Worm (Caenorhabditis elegans): ENCODE data around the gene best-5.
A peak's percentile ranks its signal among the peaks of the same experiment; 100 is the strongest.

The best-5 gene

DNA sequence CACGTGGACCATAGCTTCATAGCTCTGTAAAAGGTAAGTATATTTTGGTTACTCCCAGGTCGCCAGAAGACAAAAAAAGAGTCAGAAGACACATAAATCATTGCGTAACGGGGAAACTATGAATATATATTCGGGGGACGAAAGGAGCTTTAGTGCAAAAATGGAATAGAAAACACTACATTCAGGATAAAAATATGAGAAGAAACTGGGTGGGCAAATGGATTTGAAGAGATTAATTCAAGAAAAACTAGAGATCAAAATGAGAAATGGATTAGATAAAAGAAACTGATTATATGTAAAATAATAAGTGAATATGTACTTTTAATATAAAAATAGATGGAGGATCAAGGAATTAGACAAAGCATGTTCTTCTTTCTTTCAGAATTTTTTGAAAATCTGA is 37.4 kb upstream of the best-5 start, which contains the start of gene C07A9.12:
TSS of gene C07A9.12 (minus strand) at position 101 of the 400 bp plus-strand sequence.
- TF ChIP-seq aly-1 (tag; optimal IDR thresholded peaks at IDR 0.05) (no peak), B0310.2 (tag; optimal IDR thresholded peaks at IDR 0.05) (no peak)

DNA sequence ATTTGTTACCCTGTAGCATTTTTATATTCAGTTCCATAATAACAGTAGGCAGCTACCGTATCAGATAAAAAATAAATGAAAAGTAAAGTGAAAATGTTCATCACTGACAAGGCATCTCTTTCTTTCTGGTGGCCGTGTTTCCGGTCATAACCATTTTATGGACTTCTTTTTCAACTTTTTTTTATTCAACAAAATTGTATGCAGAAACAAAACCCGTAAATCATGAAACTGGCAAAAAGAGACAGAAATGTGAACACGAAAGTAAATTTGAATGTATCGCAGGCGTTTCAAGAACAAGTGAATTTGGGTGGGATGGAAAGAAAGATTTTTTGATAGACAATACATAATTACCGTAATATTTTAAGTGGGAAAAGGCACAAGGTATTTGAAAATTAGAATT is 35.1 kb upstream of the best-5 start, which contains the start of gene clec-162:
TSS of gene clec-162 (minus strand) at position 101 of the 400 bp plus-strand sequence.
- no peak for TF ChIP-seq sea-1 (GFP tag; conservative IDR thresholded peaks at IDR 0.05)
- no peak for TF ChIP-seq tbx-37 (GFP tag; conservative IDR thresholded peaks at IDR 0.05)
- TF ChIP-seq hnd-1 (tag; optimal IDR thresholded peaks at IDR 0.05) = no peak
- TF ChIP-seq B0310.2 (tag; optimal IDR thresholded peaks at IDR 0.05) = no peak
- no peak for TF ChIP-seq aly-1 (tag; optimal IDR thresholded peaks at IDR 0.05)
- no peak for TF ChIP-seq ceh-36 (tag; optimal IDR thresholded peaks at IDR 0.05)
- no peak for TF ChIP-seq hmg-4 (GFP tag; optimal IDR thresholded peaks at IDR 0.05)
- TF ChIP-seq F13C5.2 (tag; optimal IDR thresholded peaks at IDR 0.05) = no peak
- TF ChIP-seq tra-4 (tag; optimal IDR thresholded peaks at IDR 0.05) = no peak
- no peak for TF ChIP-seq pes-1 (GFP tag; IDR thresholded peaks at IDR 0.05)
- TF ChIP-seq ceh-13 (GFP tag; optimal IDR thresholded peaks at IDR 0.05) = no peak
- TF ChIP-seq tbx-11 (GFP tag; IDR thresholded peaks at IDR 0.05) = no peak
- no peak for TF ChIP-seq hmbx-1 (tag; optimal IDR thresholded peaks at IDR 0.05)
- no peak for TF ChIP-seq flt-1 (GFP tag; IDR thresholded peaks at IDR 0.05)
- no peak for TF ChIP-seq ets-7 (tag; optimal IDR thresholded peaks at IDR 0.05)
- no peak for TF ChIP-seq scrt-1 (GFP tag; IDR thresholded peaks at IDR 0.05)

DNA sequence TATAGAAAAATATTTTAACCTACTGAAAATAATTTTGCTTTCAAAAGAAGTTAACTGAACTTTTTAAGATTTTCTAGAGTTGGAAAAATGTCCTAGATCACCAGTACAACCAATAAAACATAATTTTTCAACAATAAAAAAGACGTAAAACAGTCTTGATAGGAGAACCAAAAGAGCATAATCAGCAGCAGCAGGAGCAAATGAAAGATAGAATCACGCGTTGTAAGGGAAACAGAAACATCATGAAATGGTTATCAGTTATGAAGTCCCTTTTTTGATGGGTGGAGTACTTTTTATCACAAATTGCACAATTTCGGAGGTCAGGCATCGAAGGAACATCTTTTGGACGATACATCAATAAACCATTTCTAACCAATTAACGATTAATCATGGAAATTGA is 31.9 kb upstream of the best-5 start:
- no peak for TF ChIP-seq F13C5.2 (tag; optimal IDR thresholded peaks at IDR 0.05)

DNA sequence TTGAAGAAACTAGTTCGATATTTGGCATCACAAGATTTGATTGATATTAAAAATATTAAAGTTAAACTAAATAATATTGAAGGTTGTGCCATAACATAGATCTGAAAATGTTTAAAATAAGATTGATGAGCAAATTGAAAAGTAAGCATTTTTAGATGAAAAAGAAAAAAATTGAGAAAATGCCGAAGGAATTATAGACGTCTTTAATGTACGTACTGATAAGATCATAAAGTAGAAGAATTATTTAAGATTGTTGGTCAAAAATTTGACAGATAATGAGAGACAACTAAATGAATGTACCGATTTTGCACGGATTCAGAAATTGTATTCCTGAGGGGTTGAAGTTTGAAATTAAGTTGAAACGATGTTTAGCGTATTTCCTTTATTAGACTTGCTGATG is 30.1 kb upstream of the best-5 start, which contains the start of gene ncx-7:
TSS of gene ncx-7 (minus strand) at position 101 of the 400 bp plus-strand sequence.
- no peak for TF ChIP-seq ets-7 (tag; optimal IDR thresholded peaks at IDR 0.05)
- TF ChIP-seq F13C5.2 (tag; optimal IDR thresholded peaks at IDR 0.05) = no peak
- TF ChIP-seq aly-1 (tag; optimal IDR thresholded peaks at IDR 0.05) = no peak
- TF ChIP-seq ama-1 (optimal IDR thresholded peaks at IDR 0.05) = no peak
- TF ChIP-seq tbx-37 (GFP tag; conservative IDR thresholded peaks at IDR 0.05) = no peak
- TF ChIP-seq B0310.2 (tag; optimal IDR thresholded peaks at IDR 0.05) = no peak
- TF ChIP-seq tra-4 (tag; optimal IDR thresholded peaks at IDR 0.05) = no peak
- no peak for TF ChIP-seq pes-1 (GFP tag; IDR thresholded peaks at IDR 0.05)
- TF ChIP-seq scrt-1 (GFP tag; IDR thresholded peaks at IDR 0.05) = no peak
- TF ChIP-seq ceh-13 (GFP tag; optimal IDR thresholded peaks at IDR 0.05) = no peak
- TF ChIP-seq hnd-1 (tag; optimal IDR thresholded peaks at IDR 0.05) = no peak
- no peak for TF ChIP-seq tbx-11 (GFP tag; IDR thresholded peaks at IDR 0.05)
- no peak for TF ChIP-seq sea-1 (GFP tag; conservative IDR thresholded peaks at IDR 0.05)
- TF ChIP-seq ceh-36 (tag; optimal IDR thresholded peaks at IDR 0.05) = no peak
- no peak for TF ChIP-seq hmbx-1 (tag; optimal IDR thresholded peaks at IDR 0.05)

DNA sequence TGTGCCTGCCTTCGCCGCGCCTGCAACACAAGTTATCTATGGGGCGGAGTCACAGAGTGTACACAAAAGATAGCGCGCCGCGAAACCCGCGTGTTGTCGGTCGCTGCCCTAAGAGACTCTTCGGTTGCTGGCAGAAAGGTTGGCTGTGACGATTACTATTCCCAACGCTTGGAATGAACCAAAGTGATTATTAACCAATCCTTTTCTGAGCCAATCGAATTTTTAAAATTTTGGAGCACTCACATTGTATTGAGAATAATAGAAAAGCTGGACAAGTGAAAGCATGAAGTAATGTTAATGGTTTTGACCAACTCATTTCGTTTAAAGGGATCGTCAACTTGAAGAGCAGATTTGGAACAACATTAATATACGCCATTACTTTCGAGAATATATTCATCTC is 27.2 kb upstream of the best-5 start:
- no peak for TF ChIP-seq ets-7 (tag; optimal IDR thresholded peaks at IDR 0.05)
- TF ChIP-seq ama-1 (optimal IDR thresholded peaks at IDR 0.05) = peak; percentile 57
- no peak for TF ChIP-seq tra-4 (tag; optimal IDR thresholded peaks at IDR 0.05)
- TF ChIP-seq aly-1 (tag; optimal IDR thresholded peaks at IDR 0.05) = no peak
- no peak for TF ChIP-seq hmg-4 (GFP tag; optimal IDR thresholded peaks at IDR 0.05)
- TF ChIP-seq F13C5.2 (tag; optimal IDR thresholded peaks at IDR 0.05) = no peak

DNA sequence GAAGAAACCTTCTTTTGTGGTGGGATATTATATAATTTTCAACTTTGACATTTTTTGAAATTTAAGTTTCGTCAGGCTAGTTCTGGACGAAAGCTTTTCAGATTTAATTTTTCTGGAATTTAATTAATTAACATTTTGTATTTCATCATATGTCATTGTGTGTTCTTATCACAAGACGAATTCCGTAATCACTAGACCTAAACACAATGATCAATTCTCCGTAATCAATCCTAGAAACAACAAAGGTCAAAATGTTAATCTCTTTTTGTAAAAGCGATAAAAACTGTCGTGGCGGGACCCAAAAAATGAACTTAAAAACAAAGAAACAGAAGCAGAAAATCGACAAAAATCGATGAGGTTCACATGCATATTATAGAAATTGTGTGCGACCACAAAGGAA is 24.7 kb upstream of the best-5 start:
- TF ChIP-seq ceh-13 (GFP tag; optimal IDR thresholded peaks at IDR 0.05) (no peak), tbx-11 (GFP tag; IDR thresholded peaks at IDR 0.05) (no peak), sea-1 (GFP tag; conservative IDR thresholded peaks at IDR 0.05) (no peak), B0310.2 (tag; optimal IDR thresholded peaks at IDR 0.05) (no peak), tra-4 (tag; optimal IDR thresholded peaks at IDR 0.05) (no peak), pes-1 (GFP tag; IDR thresholded peaks at IDR 0.05) (no peak), hmbx-1 (tag; optimal IDR thresholded peaks at IDR 0.05) (no peak), hmg-4 (GFP tag; optimal IDR thresholded peaks at IDR 0.05) (no peak), F13C5.2 (tag; optimal IDR thresholded peaks at IDR 0.05) (no peak), ama-1 (optimal IDR thresholded peaks at IDR 0.05) (no peak), aly-1 (tag; optimal IDR thresholded peaks at IDR 0.05) (no peak)

DNA sequence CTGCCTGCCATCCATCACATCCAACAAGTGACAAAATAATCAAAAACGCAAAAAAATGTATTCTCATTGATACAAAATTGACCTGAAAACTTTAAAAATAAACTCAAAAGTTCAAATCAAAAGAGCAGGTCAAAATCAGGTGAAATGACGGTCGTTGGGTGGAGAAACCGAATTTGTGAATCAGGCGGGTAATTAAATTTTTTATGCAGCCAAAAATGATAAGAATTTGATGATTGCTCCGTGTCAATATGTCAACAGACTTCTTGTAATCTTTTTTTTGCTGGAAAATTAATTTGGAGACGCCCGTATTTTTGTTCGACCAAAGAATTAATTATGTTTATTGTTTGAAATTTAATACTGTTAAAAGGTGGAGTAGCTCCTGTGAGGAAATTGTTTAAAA is 23.8 kb upstream of the best-5 start, which contains the start of gene ncx-6:
TSS of gene ncx-6 (minus strand) at position 88 of the 400 bp plus-strand sequence.
- no peak for TF ChIP-seq ets-7 (tag; optimal IDR thresholded peaks at IDR 0.05)

DNA sequence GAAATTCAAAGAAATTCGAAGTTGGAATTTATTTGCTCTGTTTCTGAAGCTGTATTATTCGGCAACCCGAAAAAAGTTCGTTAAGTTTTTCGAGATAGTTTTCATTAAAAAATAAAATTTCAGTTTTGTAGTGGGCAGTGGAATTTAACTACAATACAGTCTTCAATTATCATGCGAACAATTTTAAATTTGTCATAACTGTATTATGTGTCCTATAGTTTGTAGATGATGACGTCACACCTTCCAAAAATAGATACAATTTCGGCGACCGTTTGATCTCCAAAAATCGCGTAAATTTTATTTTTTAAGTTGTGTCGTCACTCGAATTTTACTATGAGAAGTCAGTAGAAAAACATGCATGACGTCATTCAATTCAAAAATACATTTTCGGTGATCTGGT is 23.1 kb upstream of the best-5 start:
- TF ChIP-seq flt-1 (GFP tag; IDR thresholded peaks at IDR 0.05) (no peak), ets-7 (tag; optimal IDR thresholded peaks at IDR 0.05) (no peak), F13C5.2 (tag; optimal IDR thresholded peaks at IDR 0.05) (no peak), pes-1 (GFP tag; IDR thresholded peaks at IDR 0.05) (no peak), ceh-36 (tag; optimal IDR thresholded peaks at IDR 0.05) (no peak), ceh-13 (GFP tag; optimal IDR thresholded peaks at IDR 0.05) (no peak), tra-4 (tag; optimal IDR thresholded peaks at IDR 0.05) (no peak), hmg-4 (GFP tag; optimal IDR thresholded peaks at IDR 0.05) (no peak), tbx-11 (GFP tag; IDR thresholded peaks at IDR 0.05) (no peak)

DNA sequence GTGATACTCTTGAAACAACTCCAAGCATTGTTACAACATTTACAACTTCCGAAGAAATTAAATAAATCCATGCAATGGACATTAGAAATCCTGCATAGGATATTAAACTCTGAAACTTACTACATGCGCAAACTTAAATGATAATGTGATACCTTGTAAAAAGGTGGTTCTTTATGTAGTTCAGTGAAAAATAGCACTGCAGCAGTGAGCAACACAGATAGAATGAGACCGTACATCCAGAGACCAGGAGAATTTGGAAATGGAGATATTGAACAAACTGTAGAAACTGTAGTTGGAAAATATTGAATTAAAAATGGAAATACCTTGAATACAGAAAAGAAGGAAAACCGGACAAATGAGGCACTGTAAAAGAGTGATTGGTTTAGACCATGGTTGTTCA is 21.1 kb upstream of the best-5 start:
- TF ChIP-seq tbx-11 (GFP tag; IDR thresholded peaks at IDR 0.05) (no peak), sea-1 (GFP tag; conservative IDR thresholded peaks at IDR 0.05) (no peak), scrt-1 (GFP tag; IDR thresholded peaks at IDR 0.05) (no peak), tbx-37 (GFP tag; conservative IDR thresholded peaks at IDR 0.05) (no peak), flt-1 (GFP tag; IDR thresholded peaks at IDR 0.05) (no peak), ceh-13 (GFP tag; optimal IDR thresholded peaks at IDR 0.05) (no peak), hnd-1 (tag; optimal IDR thresholded peaks at IDR 0.05) (no peak), tra-4 (tag; optimal IDR thresholded peaks at IDR 0.05) (no peak), ama-1 (optimal IDR thresholded peaks at IDR 0.05) (no peak), ceh-36 (tag; optimal IDR thresholded peaks at IDR 0.05) (no peak), pes-1 (GFP tag; IDR thresholded peaks at IDR 0.05) (no peak), hmg-4 (GFP tag; optimal IDR thresholded peaks at IDR 0.05) (no peak), hmbx-1 (tag; optimal IDR thresholded peaks at IDR 0.05) (no peak)

Data from whole organism, early embryonic.